Worm (Caenorhabditis elegans) whole organism, L1 larva: ENCODE results near the gene Y116A8B.1.

Source experiments
- lsy-2 ChIP-seq, 2 experiments: fragments of 150-350 bp; optimal IDR thresholded peaks; 2 replicates each; lab custom pipeline; 2014; ENCODE audit warnings: missing biosample characterization in 2 of 2, missing genetic modification characterization in 2 of 2
- mep-1 ChIP-seq: fragments of 150-350 bp; optimal IDR thresholded peaks from 2 replicates; lab custom pipeline; 2014; ENCODE audit warnings: missing biosample characterization, missing genetic modification characterization
- nhr-47 ChIP-seq: sonication (generic microtip); optimal IDR thresholded peaks from 2 replicates; lab custom pipeline; 2016; ENCODE audit warnings: mild to moderate bottlenecking, missing genetic modification characterization, moderate library complexity, missing compliant biosample characterization
- skn-1 ChIP-seq: fragments of 150-350 bp; optimal IDR thresholded peaks from 2 replicates; lab custom pipeline; 2014; ENCODE audit warnings: missing biosample characterization, missing genetic modification characterization
- snpc-4 ChIP-seq: fragments of 150-350 bp; optimal IDR thresholded peaks from 2 replicates; lab custom pipeline; 2014; ENCODE audit warnings: missing biosample characterization, missing genetic modification characterization
- ztf-11 ChIP-seq, 2 experiments: sonication (generic microtip); optimal IDR thresholded peaks; 2 replicates each; lab custom pipeline; 2016 to 2017; ENCODE audit warnings: missing genetic modification characterization in 2 of 2, missing biosample characterization in 1 of 2, missing compliant biosample characterization in 1 of 2
- ztf-4 ChIP-seq: fragments of 150-350 bp; optimal IDR thresholded peaks from 2 replicates; lab custom pipeline; 2014; ENCODE audit warnings: missing biosample characterization, missing genetic modification characterization

- TF ChIP-seq nhr-47 (tag; lab: Kevin White, UChicago) = no peak
- no peak for TF ChIP-seq lsy-2 (tag; optimal IDR thresholded peaks at IDR 0.05; lab: Kevin White, UChicago)
- no peak for TF ChIP-seq ztf-11 (tag; optimal IDR thresholded peaks at IDR 0.05; lab: Kevin White, UChicago)
- no peak for TF ChIP-seq ztf-4 (tag; lab: Kevin White, UChicago)
- TF ChIP-seq snpc-4 (tag; lab: Kevin White, UChicago) = no peak
- TF ChIP-seq mep-1 = no peak
- no peak for TF ChIP-seq skn-1 (tag; lab: Kevin White, UChicago)
These were observed 22.7 kb upstream of the Y116A8B.1 start for ce11 chrIV:17193491-17193890.
